Worm (Caenorhabditis elegans) whole organism, mixed stage, embryonic: ENCODE data around the gene str-209.

Experiments
- ces-1 ChIP-seq: fragments of 150-350 bp; optimal IDR thresholded peaks from 2 replicates; lab custom pipeline; 2014; ENCODE audit warnings: missing biosample characterization, missing genetic modification reagents, missing genetic modification characterization
- mab-5 ChIP-seq: fragments of 150-350 bp; optimal IDR thresholded peaks from 2 replicates; lab custom pipeline; 2014; ENCODE audit warnings: missing biosample characterization, missing genetic modification characterization
- nhr-12 ChIP-seq: fragments of 150-350 bp; optimal IDR thresholded peaks from 2 replicates; lab custom pipeline; 2014; ENCODE audit warnings: missing biosample characterization, missing genetic modification characterization
- nhr-237 ChIP-seq: fragments of 150-350 bp; optimal IDR thresholded peaks from 2 replicates; lab custom pipeline; 2014; ENCODE audit warnings: missing biosample characterization, missing genetic modification characterization
- nhr-76 ChIP-seq: sonication (generic microtip); optimal IDR thresholded peaks from 2 replicates; lab custom pipeline; 2017; ENCODE audit warnings: missing biosample characterization, missing genetic modification characterization
- snpc-4 ChIP-seq: fragments of 150-350 bp; optimal IDR thresholded peaks from 2 replicates; lab custom pipeline; 2014; ENCODE audit warnings: missing biosample characterization, missing genetic modification characterization
- unc-39 ChIP-seq: fragments of 150-350 bp; optimal IDR thresholded peaks from 2 replicates; lab custom pipeline; 2014; ENCODE audit warnings: missing biosample characterization, missing genetic modification characterization
- unc-62 ChIP-seq: fragments of 150-350 bp; optimal IDR thresholded peaks from 2 replicates; lab custom pipeline; 2014; ENCODE audit warnings: missing biosample characterization, missing genetic modification reagents, missing genetic modification characterization

- TF ChIP-seq snpc-4 (tag; lab: Kevin White, UChicago) (no peak), nhr-76 (tag; lab: Kevin White, UChicago) (no peak), unc-62 (GFP tag; lab: Kevin White, UChicago) (no peak), nhr-237 (tag; lab: Kevin White, UChicago) (no peak), mab-5 (tag; lab: Kevin White, UChicago) (no peak), unc-39 (tag; lab: Kevin White, UChicago) (no peak), nhr-12 (tag; lab: Kevin White, UChicago) (no peak), ces-1 (GFP tag; lab: Kevin White, UChicago) (no peak)
These were observed 45.0 kb upstream of the str-209 start, which contains the start of gene ugt-8 for ce11 chrV:4903696-4904095.
